Worm (Caenorhabditis elegans) whole organism, late embryonic: ENCODE results near the gene rmd-1.

Source experiments
- C08G9.2 ChIP-seq: sonication (generic microtip); optimal IDR thresholded peaks from 2 replicates; lab custom pipeline; 2016; ENCODE audit warnings: mild to moderate bottlenecking, missing genetic modification characterization, moderate library complexity, missing compliant biosample characterization
- ceh-22 ChIP-seq: sonication (generic microtip); optimal IDR thresholded peaks from 2 replicates; lab custom pipeline; 2017; ENCODE audit warnings: missing biosample characterization, missing genetic modification characterization
- ceh-24 ChIP-seq: sonication (generic microtip); optimal IDR thresholded peaks from 2 replicates; lab custom pipeline; 2016; ENCODE audit warnings: mild to moderate bottlenecking, missing genetic modification characterization, missing compliant biosample characterization
- elt-4 ChIP-seq: sonication (generic microtip); optimal IDR thresholded peaks from 2 replicates; lab custom pipeline; 2016; ENCODE audit warnings: missing genetic modification characterization, missing compliant biosample characterization
- fkh-10 ChIP-seq: fragments of 150-350 bp; optimal IDR thresholded peaks from 2 replicates; lab custom pipeline; 2014; ENCODE audit warnings: missing biosample characterization, missing genetic modification reagents, missing genetic modification characterization
- hlh-30 ChIP-seq: sonication (generic microtip); optimal IDR thresholded peaks from 2 replicates; lab custom pipeline; 2017; ENCODE audit warnings: antibody characterized with exemption, missing genetic modification characterization, missing compliant biosample characterization; ENCODE audit not compliant: insufficient read depth
- hlh-6 ChIP-seq: sonication (generic microtip); optimal IDR thresholded peaks from 2 replicates; lab custom pipeline; 2016; ENCODE audit warnings: missing genotype, missing genetic modification characterization, missing compliant biosample characterization
- pha-4 ChIP-seq: fragments of 150-350 bp; optimal IDR thresholded peaks from 2 replicates; lab custom pipeline; 2018; ENCODE audit warnings: missing biosample characterization, missing genetic modification reagents, missing genetic modification characterization
- tbx-2 ChIP-seq: sonication (generic microtip); optimal IDR thresholded peaks from 2 replicates; lab custom pipeline; 2016; ENCODE audit warnings: missing genetic modification characterization, missing compliant biosample characterization

ce11 chrIII:9772394-9772793, 13.5 kb downstream of the rmd-1 start:
- TF ChIP-seq elt-4 (tag; lab: Kevin White, UChicago) (no peak), hlh-6 (tag; lab: Kevin White, UChicago) (no peak), fkh-10 (GFP tag; lab: Kevin White, UChicago) (no peak), hlh-30 (tag; lab: Kevin White, UChicago) (no peak), C08G9.2 (no peak), tbx-2 (tag; lab: Kevin White, UChicago) (no peak), pha-4 (tag; lab: Kevin White, UChicago) (no peak), ceh-24 (tag; lab: Kevin White, UChicago) (no peak), ceh-22 (tag; lab: Kevin White, UChicago) (no peak)
